Worm (Caenorhabditis elegans) whole organism, young adult: ENCODE results near the gene nipi-4.

Experiments
- B0261.1 ChIP-seq: sonication (generic microtip); optimal IDR thresholded peaks from 2 replicates; lab custom pipeline; 2016; ENCODE audit warnings: mild to moderate bottlenecking, missing genetic modification characterization, moderate library complexity, missing compliant biosample characterization
- F49E8.2 ChIP-seq: sonication (generic microtip); optimal IDR thresholded peaks from 3 replicates; lab custom pipeline; 2017; ENCODE audit warnings: missing genetic modification characterization, mild to moderate bottlenecking, missing compliant biosample characterization, antibody characterized with exemption, moderate library complexity; ENCODE audit not compliant: insufficient read depth
- F55B11.4 ChIP-seq: sonication (generic microtip); optimal IDR thresholded peaks from 2 replicates; lab custom pipeline; 2016; ENCODE audit warnings: missing compliant biosample characterization, missing genetic modification characterization, borderline replicate concordance; ENCODE audit not compliant: insufficient read depth
- F57C9.4 ChIP-seq: sonication (generic microtip); optimal IDR thresholded peaks from 2 replicates; lab custom pipeline; 2017; ENCODE audit warnings: mild to moderate bottlenecking, missing genetic modification characterization, missing compliant biosample characterization
- K11D2.4 ChIP-seq: fragments of 200-800 bp; sonication (Bioruptor generic); IDR thresholded peaks from 2 replicates; pipeline ENCODE4 v1.3.6; 2022; ENCODE audit warnings: missing genetic modification reagents, missing genetic modification characterization, missing compliant biosample characterization
- Y79H2A.3 ChIP-seq: fragments of 200-800 bp; sonication (Bioruptor generic); conservative IDR thresholded peaks from 2 replicates; pipeline ENCODE4 v1.3.6; 2022; ENCODE audit warnings: missing genetic modification reagents, missing genetic modification characterization, missing compliant biosample characterization
- egrh-3 ChIP-seq: fragments of 200-800 bp; sonication (Bioruptor generic); IDR thresholded peaks from 2 replicates; pipeline ENCODE4 v1.3.6; 2022; ENCODE audit warnings: missing genetic modification reagents, missing genetic modification characterization, missing compliant biosample characterization

- TF ChIP-seq F57C9.4 (tag; lab: Kevin White, UChicago), result no peak
- no peak for TF ChIP-seq F55B11.4
- TF ChIP-seq Y79H2A.3 (GFP tag; lab: Robert Waterston, UW), result no peak
- TF ChIP-seq egrh-3 (GFP tag; lab: Robert Waterston, UW), result no peak
- TF ChIP-seq B0261.1, result no peak
- no peak for TF ChIP-seq F49E8.2 (tag; lab: Kevin White, UChicago)
- no peak for TF ChIP-seq K11D2.4 (GFP tag; lab: Robert Waterston, UW)
Observed at ce11 chrV:7863020-7863523, 7.5 kb downstream of the nipi-4 start, which contains the start of gene C37C3.10.
